Fruit fly (Drosophila melanogaster) whole organism, embryonic: ENCODE measurements around the gene CG32488.

ENCODE experiments used
- Blimp-1 ChIP-seq: fragments of 200-800 bp; sonication (Bioruptor generic); optimal IDR thresholded peaks from 3 replicates; lab custom pipeline; 2018; ENCODE audit warnings: missing biosample characterization, missing genetic modification characterization, mild to moderate bottlenecking, moderate library complexity, missing genetic modification reagents
- CG10321 ChIP-seq: fragments of 200-800 bp; sonication (Bioruptor generic); IDR thresholded peaks from 2 replicates; pipeline ENCODE4 v1.3.6; 2022; ENCODE audit warnings: missing biosample characterization, missing genetic modification characterization
- CG10543 ChIP-seq: fragments of 200-800 bp; sonication (Bioruptor generic); optimal IDR thresholded peaks from 3 replicates; lab custom pipeline; 2017; ENCODE audit warnings: missing biosample characterization, mild to moderate bottlenecking, missing genetic modification characterization, moderate library complexity
- CG10565 ChIP-seq: fragments of 200-800 bp; sonication (Bioruptor generic); optimal IDR thresholded peaks from 3 replicates; lab custom pipeline; 2016; ENCODE audit warnings: missing biosample characterization, mild to moderate bottlenecking, missing genetic modification characterization
- CG10959 ChIP-seq: fragments of 200-800 bp; sonication (Bioruptor generic); IDR thresholded peaks from 2 replicates; pipeline ENCODE4 v1.3.6; 2022; ENCODE audit warnings: missing biosample characterization, missing genetic modification characterization
- CG12219 ChIP-seq: fragments of 200-800 bp; sonication (Bioruptor generic); optimal IDR thresholded peaks from 3 replicates; lab custom pipeline; 2018; ENCODE audit warnings: missing biosample characterization, mild to moderate bottlenecking, missing genetic modification characterization
- CG12236 ChIP-seq: fragments of 200-800 bp; sonication (Bioruptor generic); optimal IDR thresholded peaks from 2 replicates; lab custom pipeline; 2016; ENCODE audit warnings: missing biosample characterization, missing genetic modification characterization
- CG12769 ChIP-seq: fragments of 200-800 bp; sonication (Bioruptor generic); optimal IDR thresholded peaks from 2 replicates; lab custom pipeline; 2019; ENCODE audit warnings: missing biosample characterization, mild to moderate bottlenecking, missing genetic modification characterization, moderate library complexity
- CG13624 ChIP-seq: fragments of 200-800 bp; sonication (Bioruptor generic); optimal IDR thresholded peaks from 2 replicates; lab custom pipeline; 2016; ENCODE audit warnings: missing biosample characterization, missing genetic modification characterization
- CG14667 ChIP-seq: fragments of 200-800 bp; sonication (Bioruptor generic); IDR thresholded peaks from 2 replicates; pipeline ENCODE4 v1.3.6; 2022; ENCODE audit warnings: missing biosample characterization, missing genetic modification characterization
- CG1602 ChIP-seq: fragments of 200-800 bp; sonication (Bioruptor generic); optimal IDR thresholded peaks from 3 replicates; lab custom pipeline; 2016; ENCODE audit warnings: missing biosample characterization, missing genetic modification characterization
- CG1832 ChIP-seq: fragments of 200-800 bp; sonication (Bioruptor generic); optimal IDR thresholded peaks from 2 replicates; lab custom pipeline; 2017; ENCODE audit warnings: missing biosample characterization, mild to moderate bottlenecking, missing genetic modification characterization, inconsistent platforms
- CG2712 ChIP-seq: fragments of 200-800 bp; optimal IDR thresholded peaks from 3 replicates; lab custom pipeline; 2019; ENCODE audit warnings: missing biosample characterization, mild to moderate bottlenecking, missing genetic modification characterization, moderate library complexity
- CG34224 ChIP-seq: fragments of 200-800 bp; sonication (Bioruptor generic); IDR thresholded peaks from 3 replicates; pipeline ENCODE4 v1.3.6; 2022; ENCODE audit warnings: missing biosample characterization, missing genetic modification characterization; ENCODE audit not compliant: partially characterized antibody
- CG34422 ChIP-seq: fragments of 200-800 bp; sonication (Bioruptor generic); IDR thresholded peaks from 3 replicates; pipeline ENCODE4 v1.3.6; 2022; ENCODE audit warnings: missing biosample characterization, missing genetic modification characterization
- CG4617 ChIP-seq: fragments of 200-800 bp; sonication (Bioruptor generic); optimal IDR thresholded peaks from 3 replicates; lab custom pipeline; 2016; ENCODE audit warnings: missing biosample characterization, missing genetic modification characterization, borderline replicate concordance
- CG6272 ChIP-seq: fragments of 200-800 bp; sonication (Bioruptor generic); IDR thresholded peaks from 2 replicates; pipeline ENCODE4 v1.3.6; 2022; ENCODE audit warnings: missing biosample characterization, missing genetic modification characterization
- CG6813 ChIP-seq: fragments of 200-800 bp; sonication (Bioruptor generic); optimal IDR thresholded peaks from 2 replicates; lab custom pipeline; 2017; ENCODE audit warnings: missing biosample characterization, missing genetic modification characterization, mild to moderate bottlenecking, moderate library complexity, missing genetic modification reagents
- CG7372 ChIP-seq: fragments of 200-800 bp; sonication (Bioruptor generic); IDR thresholded peaks from 2 replicates; pipeline ENCODE4 v1.3.6; 2022; ENCODE audit warnings: missing biosample characterization, missing genetic modification characterization
- CG7786 ChIP-seq: fragments of 200-800 bp; sonication (Bioruptor generic); optimal IDR thresholded peaks from 2 replicates; lab custom pipeline; 2016; ENCODE audit warnings: missing biosample characterization, missing genetic modification characterization
- CG8290 ChIP-seq, 3 experiments: fragments of 200-800 bp; sonication (Bioruptor generic); optimal IDR thresholded peaks; 2 replicates each; lab custom pipeline; 2016 to 2019; ENCODE audit warnings: missing biosample characterization in 3 of 3, missing genetic modification characterization in 3 of 3, mild to moderate bottlenecking in 2 of 3, moderate library complexity in 1 of 3
- Dip2 ChIP-seq: fragments of 200-800 bp; sonication (Bioruptor generic); IDR thresholded peaks from 2 replicates; pipeline ENCODE4 v1.3.6; 2022; ENCODE audit warnings: missing biosample characterization, missing genetic modification characterization
- Drgx ChIP-seq: fragments of 200-800 bp; sonication (Bioruptor generic); IDR thresholded peaks from 2 replicates; pipeline ENCODE4 v1.3.6; 2022; ENCODE audit warnings: missing biosample characterization, missing genetic modification characterization
- Fer2 ChIP-seq: fragments of 200-800 bp; sonication (Bioruptor generic); optimal IDR thresholded peaks from 2 replicates; lab custom pipeline; 2018; ENCODE audit warnings: missing biosample characterization, mild to moderate bottlenecking, missing genetic modification characterization, moderate library complexity
- GATAe ChIP-seq: fragments of 200-800 bp; sonication (Bioruptor generic); conservative IDR thresholded peaks from 2 replicates; pipeline ENCODE4 v1.3.6; 2022; ENCODE audit warnings: missing biosample characterization, missing genetic modification characterization
- HHEX ChIP-seq: fragments of 200-800 bp; sonication (Bioruptor generic); optimal IDR thresholded peaks from 3 replicates; lab custom pipeline; 2017; ENCODE audit warnings: missing biosample characterization, mild to moderate bottlenecking, missing genetic modification characterization, missing genetic modification reagents
- HLH3B ChIP-seq: fragments of 200-800 bp; sonication (Bioruptor generic); IDR thresholded peaks from 2 replicates; pipeline ENCODE4 v1.3.6; 2022; ENCODE audit warnings: missing biosample characterization, missing genetic modification characterization
- Jarid2 ChIP-seq: fragments of 200-800 bp; sonication (Bioruptor generic); optimal IDR thresholded peaks from 3 replicates; lab custom pipeline; 2017; ENCODE audit warnings: mild to moderate bottlenecking, missing biosample characterization, missing genetic modification reagents, missing genetic modification characterization
- Lhr ChIP-seq: fragments of 200-800 bp; sonication (Bioruptor generic); optimal IDR thresholded peaks from 3 replicates; lab custom pipeline; 2017; ENCODE audit warnings: mild to moderate bottlenecking, missing biosample characterization, missing genetic modification reagents, missing genetic modification characterization
- MTF-1 ChIP-seq: fragments of 200-800 bp; sonication (Bioruptor generic); optimal IDR thresholded peaks from 2 replicates; lab custom pipeline; 2018; ENCODE audit warnings: missing biosample characterization, mild to moderate bottlenecking, missing genetic modification characterization, borderline replicate concordance
- Meics ChIP-seq: fragments of 200-800 bp; sonication (Bioruptor generic); optimal IDR thresholded peaks from 2 replicates; lab custom pipeline; 2017; ENCODE audit warnings: missing biosample characterization, mild to moderate bottlenecking, missing genetic modification characterization
- Mes4 ChIP-seq: fragments of 200-800 bp; sonication (Bioruptor generic); optimal IDR thresholded peaks from 2 replicates; lab custom pipeline; 2016; ENCODE audit warnings: missing biosample characterization, missing genetic modification characterization
- Neu2 ChIP-seq: fragments of 200-800 bp; sonication (Bioruptor generic); optimal IDR thresholded peaks from 3 replicates; lab custom pipeline; 2016; ENCODE audit warnings: missing biosample characterization, missing genetic modification characterization, borderline replicate concordance
- Sry-β ChIP-seq: fragments of 200-800 bp; sonication (Bioruptor generic); optimal IDR thresholded peaks from 2 replicates; lab custom pipeline; 2018; ENCODE audit warnings: missing biosample characterization, mild to moderate bottlenecking, missing genetic modification characterization, moderate library complexity
- aop ChIP-seq: fragments of 200-800 bp; sonication (Bioruptor generic); IDR thresholded peaks from 2 replicates; pipeline ENCODE4 v1.3.6; 2022; ENCODE audit warnings: missing biosample characterization, missing genetic modification characterization
- cas ChIP-seq: fragments of 200-800 bp; sonication (Bioruptor generic); IDR thresholded peaks from 2 replicates; pipeline ENCODE4 v1.3.6; 2022; ENCODE audit warnings: missing biosample characterization, missing genetic modification characterization
- cwo ChIP-seq: fragments of 200-800 bp; sonication (Bioruptor generic); optimal IDR thresholded peaks from 3 replicates; lab custom pipeline; 2017; ENCODE audit warnings: missing biosample characterization, missing genetic modification characterization, mild to moderate bottlenecking, moderate library complexity, missing genetic modification reagents
- grau ChIP-seq: fragments of 200-800 bp; optimal IDR thresholded peaks from 3 replicates; lab custom pipeline; 2019; ENCODE audit warnings: missing biosample characterization, mild to moderate bottlenecking, missing genetic modification characterization, moderate library complexity
- ham ChIP-seq: fragments of 200-800 bp; sonication (Bioruptor generic); IDR thresholded peaks from 2 replicates; pipeline ENCODE4 v1.3.6; 2022; ENCODE audit warnings: missing biosample characterization, missing genetic modification characterization
- insv ChIP-seq, 2 experiments: fragments of 200-800 bp; sonication (Bioruptor generic); optimal IDR thresholded peaks; 3 replicates each; lab custom pipeline; 2016 to 2018; ENCODE audit warnings: missing biosample characterization in 2 of 2, missing genetic modification characterization in 2 of 2
- pho ChIP-seq: fragments of 200-800 bp; sonication (Bioruptor generic); optimal IDR thresholded peaks from 2 replicates; lab custom pipeline; 2016; ENCODE audit warnings: missing biosample characterization, missing genetic modification characterization
- prd ChIP-seq, 3 experiments: fragments of >200 bp in 2 of 3; fragments of 200-800 bp in 1 of 3; sonication (Bioruptor generic) in 1 of 3; optimal IDR thresholded peaks in 2 of 3; IDR thresholded peaks in 1 of 3; 2 replicates in 2 of 3; 3 replicates in 1 of 3; pipeline versions ENCODE4 v1.3.6 to Lab custom; 2017 to 2022; ENCODE audit warnings: missing biosample characterization in 1 of 3, missing genetic modification characterization in 1 of 3
- repo ChIP-seq: fragments of 200-800 bp; sonication (Bioruptor generic); optimal IDR thresholded peaks from 2 replicates; lab custom pipeline; 2016; ENCODE audit warnings: missing biosample characterization, missing genetic modification characterization
- sd ChIP-seq: fragments of 200-800 bp; sonication (Bioruptor generic); optimal IDR thresholded peaks from 3 replicates; lab custom pipeline; 2018; ENCODE audit warnings: missing biosample characterization, mild to moderate bottlenecking, missing genetic modification characterization, moderate library complexity
- shn ChIP-seq: fragments of 200-800 bp; sonication (Bioruptor generic); optimal IDR thresholded peaks from 3 replicates; lab custom pipeline; 2016; ENCODE audit warnings: missing biosample characterization, missing genetic modification characterization
- unc-4 ChIP-seq: fragments of 200-800 bp; sonication (Bioruptor generic); IDR thresholded peaks from 2 replicates; pipeline ENCODE4 v1.3.6; 2022; ENCODE audit warnings: missing biosample characterization, missing genetic modification characterization; ENCODE audit not compliant: partially characterized antibody

CG32488 gene

DNA sequence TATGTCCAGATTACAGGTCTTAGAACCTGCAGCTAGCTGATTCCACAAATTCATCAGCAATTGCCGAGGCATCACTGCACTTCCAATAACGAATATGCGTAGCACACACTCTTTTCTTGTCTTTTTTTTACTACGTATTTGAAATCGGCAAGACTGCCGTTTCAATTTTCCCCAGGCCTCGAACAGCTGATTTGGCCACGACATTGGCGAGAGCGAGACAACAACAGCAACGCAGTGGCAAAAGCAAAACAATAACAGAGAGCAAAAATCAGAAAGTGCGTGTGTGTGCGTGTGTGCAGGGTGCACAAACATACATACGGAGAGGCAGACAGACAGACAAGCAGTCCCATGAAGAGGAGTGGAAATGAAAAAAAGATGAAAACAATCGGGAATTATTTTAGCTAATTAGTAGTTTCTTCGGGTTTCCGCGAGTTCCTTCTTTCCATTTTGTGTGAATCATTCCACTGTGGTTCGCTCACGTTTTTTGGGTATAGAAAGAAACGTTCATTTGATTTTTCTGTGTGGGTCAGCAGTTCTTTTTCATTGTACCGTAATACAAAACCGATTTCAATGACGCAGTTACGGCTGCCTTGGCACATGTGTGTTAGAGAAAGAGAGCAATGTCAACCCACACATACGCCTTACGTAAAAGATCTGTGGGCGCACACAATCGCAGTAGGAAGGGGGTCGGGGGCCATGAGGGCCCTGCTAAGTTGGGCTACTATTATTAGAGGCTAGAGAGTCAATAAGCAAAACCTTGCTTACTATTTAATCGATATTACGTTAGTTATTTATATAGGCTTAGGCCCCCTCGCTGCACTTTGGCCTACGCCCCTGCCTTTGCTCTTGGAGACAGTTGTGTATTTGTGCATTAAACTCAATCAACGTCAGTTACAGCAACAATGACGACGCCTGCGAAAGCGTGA is 44.4 kb upstream of the CG32488 start (continued):
- TF ChIP-seq repo (GFP tag; lab: Kevin White, UChicago) (peak; percentile 98), CG8290 (GFP tag; optimal IDR thresholded peaks at IDR 0.05; lab: Kevin White, UChicago) (peak; percentile 94), CG8290 (tag; optimal IDR thresholded peaks at IDR 0.05; lab: Kevin White, UChicago) (peak; percentile 86 to 100), GATAe (GFP tag; lab: Robert Waterston, UW) (peak; percentile 97), cwo (GFP tag; lab: Kevin White, UChicago) (peak; percentile 97), sd (tag; lab: Kevin White, UChicago) (peak; percentile 88), unc-4 (GFP tag; lab: Robert Waterston, UW) (peak; percentile 31; the same call in 1 of the 2 replicates), CG34224 (GFP tag; lab: Robert Waterston, UW) (0 out of 3 replicates have a peak, but pooled peaks have one; percentile 12), cas (GFP tag; lab: Robert Waterston, UW) (peak; percentile 97), Fer2 (tag; lab: Kevin White, UChicago) (peak; percentile 92), aop (GFP tag; lab: Robert Waterston, UW) (peak; percentile 97), CG12769 (tag; lab: Kevin White, UChicago) (peak; percentile 99), Dip2 (peak; percentile 76), CG2712 (tag; lab: Kevin White, UChicago) (peak; percentile 97), CG7786 (GFP tag; lab: Kevin White, UChicago) (peak; percentile 99), CG1602 (GFP tag; lab: Kevin White, UChicago) (peak; percentile 98), CG10565 (GFP tag; lab: Kevin White, UChicago) (peak; percentile 84), CG12236 (peak; percentile 98), HLH3B (GFP tag; lab: Robert Waterston, UW) (peak; percentile 99), CG4617 (GFP tag; lab: Kevin White, UChicago) (peak; percentile 98), Neu2 (GFP tag; lab: Kevin White, UChicago) (peak; percentile 95), Jarid2 (GFP tag; lab: Kevin White, UChicago) (peak; percentile 87), Sry-β (peak; percentile 46), CG10959 (peak; percentile 98), CG12219 (GFP tag; lab: Kevin White, UChicago) (peak; percentile 98), prd (optimal IDR thresholded peaks at IDR 0.05; lab: Kevin White, UChicago) (no peak), prd (GFP tag; IDR thresholded peaks at IDR 0.05; lab: Robert Waterston, UW) (peak; percentile 100), CG10543 (peak; percentile 94), Lhr (peak; percentile 92), CG1832 (peak; percentile 58), CG6272 (peak; percentile 99), grau (tag; lab: Kevin White, UChicago) (peak; percentile 97), CG6813 (GFP tag; lab: Kevin White, UChicago) (peak; percentile 98), MTF-1 (GFP tag; lab: Kevin White, UChicago) (peak; percentile 96), Meics (GFP tag; lab: Kevin White, UChicago) (peak; percentile 98), pho (GFP tag; lab: Kevin White, UChicago) (peak; percentile 99), insv (GFP tag; optimal IDR thresholded peaks at IDR 0.05; lab: Kevin White, UChicago) (peak; percentile 72 to 74), Drgx (GFP tag; lab: Robert Waterston, UW) (peak; percentile 100), shn (peak; percentile 98), Blimp-1 (GFP tag; lab: Kevin White, UChicago) (peak; percentile 95), CG10321 (GFP tag; lab: Robert Waterston, UW) (peak; percentile 96), Mes4 (GFP tag; lab: Kevin White, UChicago) (peak; percentile 98), CG14667 (peak; percentile 99), CG13624 (peak; percentile 99), CG7372 (peak; percentile 99), ham (peak; percentile 97), HHEX (peak; percentile 99), CG34422 (peak; percentile 99)
